Fruit fly (Drosophila melanogaster) whole organism, embryonic: ENCODE data around the gene CG14971.

Experiments used
- B-H1 ChIP-seq: fragments of 200-800 bp; sonication (Bioruptor generic); IDR thresholded peaks from 3 replicates; pipeline ENCODE4 v1.3.6; 2022; ENCODE audit warnings: missing biosample characterization, missing genetic modification characterization
- B-H2 ChIP-seq: fragments of 200-800 bp; sonication (Bioruptor generic); optimal IDR thresholded peaks from 2 replicates; lab custom pipeline; 2018; ENCODE audit warnings: missing biosample characterization, mild to moderate bottlenecking, missing genetic modification characterization
- BtbVII ChIP-seq: fragments of 200-800 bp; sonication (Bioruptor generic); optimal IDR thresholded peaks from 3 replicates; lab custom pipeline; 2017; ENCODE audit warnings: missing biosample characterization, mild to moderate bottlenecking, missing genetic modification characterization
- CG10462 ChIP-seq: fragments of 200-800 bp; sonication (Bioruptor generic); optimal IDR thresholded peaks from 2 replicates; lab custom pipeline; 2016; ENCODE audit warnings: missing biosample characterization, missing genetic modification characterization
- CG11398 ChIP-seq: fragments of 200-800 bp; sonication (Bioruptor generic); optimal IDR thresholded peaks from 2 replicates; lab custom pipeline; 2016; ENCODE audit warnings: missing biosample characterization, missing genetic modification characterization
- CG12071 ChIP-seq: fragments of 200-800 bp; sonication (Bioruptor generic); optimal IDR thresholded peaks from 3 replicates; lab custom pipeline; 2018; ENCODE audit warnings: missing biosample characterization, mild to moderate bottlenecking, missing genetic modification characterization
- CG13296 ChIP-seq: fragments of 200-800 bp; sonication (Bioruptor generic); optimal IDR thresholded peaks from 3 replicates; lab custom pipeline; 2018; ENCODE audit warnings: missing biosample characterization, mild to moderate bottlenecking, missing genetic modification characterization
- CG13424 ChIP-seq: fragments of 200-800 bp; sonication (Bioruptor generic); optimal IDR thresholded peaks from 2 replicates; lab custom pipeline; 2019; ENCODE audit warnings: missing biosample characterization, mild to moderate bottlenecking, missing genetic modification characterization, moderate library complexity
- CG13894 ChIP-seq: fragments of 200-800 bp; sonication (Bioruptor generic); optimal IDR thresholded peaks from 3 replicates; lab custom pipeline; 2018; ENCODE audit warnings: missing biosample characterization, mild to moderate bottlenecking, missing genetic modification characterization, moderate library complexity
- CG1602 ChIP-seq: fragments of 200-800 bp; sonication (Bioruptor generic); optimal IDR thresholded peaks from 3 replicates; lab custom pipeline; 2016; ENCODE audit warnings: missing biosample characterization, missing genetic modification characterization
- CG17568 ChIP-seq: fragments of 200-800 bp; sonication (Bioruptor generic); optimal IDR thresholded peaks from 2 replicates; lab custom pipeline; 2018; ENCODE audit warnings: missing biosample characterization, mild to moderate bottlenecking, missing genetic modification characterization, moderate library complexity
- CG17802 ChIP-seq: fragments of 200-800 bp; sonication (Bioruptor generic); optimal IDR thresholded peaks from 2 replicates; lab custom pipeline; 2018; ENCODE audit warnings: missing biosample characterization, mild to moderate bottlenecking, missing genetic modification characterization, moderate library complexity
- CG18764 ChIP-seq: fragments of 200-800 bp; sonication (Bioruptor generic); optimal IDR thresholded peaks from 3 replicates; lab custom pipeline; 2016; ENCODE audit warnings: missing biosample characterization, missing genetic modification characterization
- CG2120 ChIP-seq: fragments of 200-800 bp; sonication (Bioruptor generic); optimal IDR thresholded peaks from 3 replicates; lab custom pipeline; 2016; ENCODE audit warnings: missing biosample characterization, missing genetic modification characterization
- CG2889 ChIP-seq: fragments of 200-800 bp; sonication (Bioruptor generic); IDR thresholded peaks from 3 replicates; pipeline ENCODE4 v1.3.6; 2022; ENCODE audit warnings: missing biosample characterization, missing genetic modification characterization
- CG4360 ChIP-seq: fragments of 200-800 bp; sonication (Bioruptor generic); IDR thresholded peaks from 2 replicates; pipeline ENCODE4 v1.3.6; 2022; ENCODE audit warnings: missing biosample characterization, missing genetic modification characterization
- CG4404 ChIP-seq: fragments of 200-800 bp; sonication (Bioruptor generic); IDR thresholded peaks from 2 replicates; pipeline ENCODE4 v1.3.6; 2022; ENCODE audit warnings: missing biosample characterization, missing genetic modification characterization
- CG4424 ChIP-seq: fragments of 200-800 bp; sonication (Bioruptor generic); optimal IDR thresholded peaks from 3 replicates; lab custom pipeline; 2016; ENCODE audit warnings: missing biosample characterization, missing genetic modification characterization
- CG4707 ChIP-seq: fragments of 200-800 bp; sonication (Bioruptor generic); optimal IDR thresholded peaks from 2 replicates; lab custom pipeline; 2018; ENCODE audit warnings: missing biosample characterization, mild to moderate bottlenecking, missing genetic modification characterization, moderate library complexity
- CG5180 ChIP-seq: fragments of 200-800 bp; sonication (Bioruptor generic); optimal IDR thresholded peaks from 3 replicates; lab custom pipeline; 2017; ENCODE audit warnings: missing biosample characterization, missing genetic modification characterization, mild to moderate bottlenecking, moderate library complexity, missing genetic modification reagents
- CG7786 ChIP-seq: fragments of 200-800 bp; sonication (Bioruptor generic); optimal IDR thresholded peaks from 2 replicates; lab custom pipeline; 2016; ENCODE audit warnings: missing biosample characterization, missing genetic modification characterization
- CG8089 ChIP-seq: fragments of 200-800 bp; sonication (Bioruptor generic); optimal IDR thresholded peaks from 3 replicates; lab custom pipeline; 2016; ENCODE audit warnings: missing biosample characterization, missing genetic modification characterization
- CG8924 ChIP-seq: fragments of 200-800 bp; optimal IDR thresholded peaks from 3 replicates; lab custom pipeline; 2019; ENCODE audit warnings: missing biosample characterization, mild to moderate bottlenecking, missing genetic modification characterization, moderate library complexity
- CG8944 ChIP-seq: fragments of 200-800 bp; sonication (Bioruptor generic); optimal IDR thresholded peaks from 3 replicates; lab custom pipeline; 2016; ENCODE audit warnings: missing biosample characterization, missing genetic modification characterization
- CG9932 ChIP-seq: fragments of 200-800 bp; sonication (Bioruptor generic); IDR thresholded peaks from 2 replicates; pipeline ENCODE4 v1.3.6; 2022; ENCODE audit warnings: missing biosample characterization, missing genetic modification characterization
- Dbx ChIP-seq: fragments of 200-800 bp; sonication (Bioruptor generic); IDR thresholded peaks from 3 replicates; pipeline ENCODE4 v1.3.6; 2022; ENCODE audit warnings: missing biosample characterization, missing genetic modification characterization
- GATAe ChIP-seq: fragments of 200-800 bp; sonication (Bioruptor generic); conservative IDR thresholded peaks from 2 replicates; pipeline ENCODE4 v1.3.6; 2022; ENCODE audit warnings: missing biosample characterization, missing genetic modification characterization
- H2.0 ChIP-seq: fragments of 200-800 bp; sonication (Bioruptor generic); IDR thresholded peaks from 2 replicates; pipeline ENCODE4 v1.3.6; 2022; ENCODE audit warnings: missing biosample characterization, missing genetic modification characterization
- Hr3 ChIP-seq: fragments of 200-800 bp; sonication (Bioruptor generic); optimal IDR thresholded peaks from 3 replicates; lab custom pipeline; 2016; ENCODE audit warnings: missing biosample characterization, missing genetic modification characterization
- Mes4 ChIP-seq: fragments of 200-800 bp; sonication (Bioruptor generic); optimal IDR thresholded peaks from 2 replicates; lab custom pipeline; 2016; ENCODE audit warnings: missing biosample characterization, missing genetic modification characterization
- Pdp1 ChIP-seq, 2 experiments: fragments of 200-800 bp; sonication (Bioruptor generic); optimal IDR thresholded peaks; 3 replicates each; lab custom pipeline; 2016; ENCODE audit warnings: missing biosample characterization in 2 of 2, missing genetic modification characterization in 2 of 2, mild to moderate bottlenecking in 1 of 2, moderate library complexity in 1 of 2
- Sox100B ChIP-seq: fragments of 200-800 bp; sonication (Bioruptor generic); optimal IDR thresholded peaks from 3 replicates; lab custom pipeline; 2018; ENCODE audit warnings: missing biosample characterization, mild to moderate bottlenecking, missing genetic modification characterization
- Sry-β ChIP-seq: fragments of 200-800 bp; sonication (Bioruptor generic); optimal IDR thresholded peaks from 2 replicates; lab custom pipeline; 2018; ENCODE audit warnings: missing biosample characterization, mild to moderate bottlenecking, missing genetic modification characterization, moderate library complexity
- cwo ChIP-seq: fragments of 200-800 bp; sonication (Bioruptor generic); optimal IDR thresholded peaks from 3 replicates; lab custom pipeline; 2017; ENCODE audit warnings: missing biosample characterization, missing genetic modification characterization, mild to moderate bottlenecking, moderate library complexity, missing genetic modification reagents
- danr ChIP-seq: fragments of 200-800 bp; sonication (Bioruptor generic); IDR thresholded peaks from 2 replicates; pipeline ENCODE4 v1.3.6; 2022; ENCODE audit warnings: missing biosample characterization, missing genetic modification characterization
- fd64A ChIP-seq: fragments of 200-800 bp; sonication (Bioruptor generic); optimal IDR thresholded peaks from 3 replicates; lab custom pipeline; 2018; ENCODE audit warnings: missing biosample characterization, mild to moderate bottlenecking, missing genetic modification characterization
- hbn ChIP-seq: fragments of 200-800 bp; sonication (Bioruptor generic); IDR thresholded peaks from 2 replicates; pipeline ENCODE4 v1.3.6; 2022; ENCODE audit warnings: missing biosample characterization, missing genetic modification characterization; ENCODE audit not compliant: partially characterized antibody
- hkb ChIP-seq, 2 experiments: fragments of 200-800 bp in 1 of 2; fragments of >200 bp in 1 of 2; sonication (Bioruptor generic) in 1 of 2; IDR thresholded peaks in 1 of 2; optimal IDR thresholded peaks in 1 of 2; 2 replicates each; pipeline versions ENCODE4 v1.3.6 to Lab custom; 2017 to 2022; ENCODE audit warnings: missing biosample characterization in 1 of 2, missing genetic modification characterization in 1 of 2
- hth ChIP-seq: fragments of >200 bp; optimal IDR thresholded peaks from 2 replicates; lab custom pipeline; 2017; ENCODE audit warnings: inconsistent platforms
- insv ChIP-seq, 2 experiments: fragments of 200-800 bp; sonication (Bioruptor generic); optimal IDR thresholded peaks; 3 replicates each; lab custom pipeline; 2016 to 2018; ENCODE audit warnings: missing biosample characterization in 2 of 2, missing genetic modification characterization in 2 of 2
- kay ChIP-seq: fragments of 200-800 bp; sonication (Bioruptor generic); optimal IDR thresholded peaks from 2 replicates; lab custom pipeline; 2016; ENCODE audit warnings: missing biosample characterization, missing genetic modification characterization
- mirr ChIP-seq: fragments of 200-800 bp; sonication (Bioruptor generic); optimal IDR thresholded peaks from 3 replicates; lab custom pipeline; 2018; ENCODE audit warnings: missing biosample characterization, mild to moderate bottlenecking, missing genetic modification characterization
- otp ChIP-seq: fragments of 200-800 bp; sonication (Bioruptor generic); IDR thresholded peaks from 3 replicates; pipeline ENCODE4, ENCODE4 v1.3.6; 2022; ENCODE audit warnings: missing biosample characterization, missing genetic modification characterization
- pho ChIP-seq: fragments of 200-800 bp; sonication (Bioruptor generic); optimal IDR thresholded peaks from 2 replicates; lab custom pipeline; 2016; ENCODE audit warnings: missing biosample characterization, missing genetic modification characterization
- rib ChIP-seq: fragments of 200-800 bp; sonication (Bioruptor generic); IDR thresholded peaks from 2 replicates; pipeline ENCODE4 v1.3.6; 2022; ENCODE audit warnings: missing biosample characterization, missing genetic modification characterization
- sna ChIP-seq: fragments of 200-800 bp; sonication (Bioruptor generic); IDR thresholded peaks from 2 replicates; pipeline ENCODE4 v1.3.6; 2022; ENCODE audit warnings: missing biosample characterization, missing genetic modification characterization; ENCODE audit not compliant: partially characterized antibody
- toy ChIP-seq: fragments of 200-800 bp; sonication (Bioruptor generic); IDR thresholded peaks from 2 replicates; pipeline ENCODE4 v1.3.6; 2022; ENCODE audit warnings: missing biosample characterization, missing genetic modification characterization
- ttk ChIP-seq: fragments of 200-800 bp; sonication (Bioruptor generic); IDR thresholded peaks from 2 replicates; pipeline ENCODE4 v2.1.2; 2022; ENCODE audit warnings: missing biosample characterization, missing genetic modification characterization
- z ChIP-seq: fragments of 200-800 bp; sonication (Bioruptor generic); IDR thresholded peaks from 3 replicates; pipeline ENCODE4 v1.3.6; 2022; ENCODE audit warnings: missing biosample characterization, missing genetic modification characterization
- zfh1 ChIP-seq: fragments of 200-800 bp; sonication (Bioruptor generic); IDR thresholded peaks from 3 replicates; pipeline ENCODE4 v1.3.6; 2022; ENCODE audit warnings: missing biosample characterization, missing genetic modification characterization

Gene CG14971

DNA sequence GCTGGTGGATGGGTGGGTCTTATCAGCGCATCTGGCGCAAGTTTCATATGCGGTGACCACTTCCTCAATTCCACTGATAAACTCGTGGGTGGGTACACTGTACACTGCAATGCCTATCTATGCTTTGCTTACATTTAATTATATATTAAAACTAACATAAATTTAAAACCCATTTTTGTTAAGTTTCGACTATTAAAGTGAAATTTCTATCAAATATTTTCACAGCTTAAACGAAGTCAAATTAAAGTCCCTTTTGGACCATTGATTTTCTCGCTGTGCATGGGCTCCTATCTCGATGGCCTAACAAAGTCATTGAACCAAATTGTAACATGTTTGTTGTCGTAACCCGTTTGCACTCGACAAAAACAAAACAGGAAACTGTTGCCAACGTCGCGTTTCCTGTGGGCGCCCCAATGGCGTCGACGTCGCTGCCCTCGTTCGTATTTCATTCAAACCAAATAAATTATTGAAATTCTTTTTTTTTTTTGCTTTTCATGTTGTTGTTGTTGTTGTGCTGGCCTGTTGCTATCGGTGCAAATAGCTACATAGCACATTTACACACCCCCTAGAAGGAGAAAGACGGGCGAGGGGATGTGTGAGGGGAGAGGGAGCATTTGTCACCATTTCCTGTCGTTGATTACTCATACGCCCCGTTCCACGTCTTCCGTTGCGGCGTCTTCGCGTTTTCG, 38.3 kb downstream of the CG14971 start (continued):
- TF ChIP-seq pho, result peak; percentile 60
- TF ChIP-seq B-H1 (GFP tag; lab: Robert Waterston, UW), result peak; percentile 78
- peak; percentile 75 for TF ChIP-seq CG9932 (GFP tag; lab: Robert Waterston, UW)
- peak; percentile 52 for TF ChIP-seq CG18764
- TF ChIP-seq CG2120 (GFP tag; lab: Kevin White, UChicago), result peak; percentile 89
- TF ChIP-seq Dbx, result peak; percentile 84
- TF ChIP-seq H2.0, result peak; percentile 86
- no peak for TF ChIP-seq CG11398 (GFP tag; lab: Kevin White, UChicago)
- no peak for TF ChIP-seq z (GFP tag; lab: Robert Waterston, UW)
- peak; percentile 16 for TF ChIP-seq CG17802 (tag; lab: Kevin White, UChicago)
- peak; percentile 78 for TF ChIP-seq ttk (GFP tag; lab: Robert Waterston, UW)
- no peak for TF ChIP-seq CG8944 (GFP tag; lab: Kevin White, UChicago)
- peak; percentile 10 to 68 for TF ChIP-seq Pdp1 (GFP tag; optimal IDR thresholded peaks at IDR 0.05; lab: Kevin White, UChicago)
- peak; percentile 76 for TF ChIP-seq CG5180 (GFP tag; lab: Kevin White, UChicago)
- peak; percentile 70 for TF ChIP-seq CG12071 (GFP tag; lab: Kevin White, UChicago)
- TF ChIP-seq hkb (optimal IDR thresholded peaks at IDR 0.05; lab: Kevin White, UChicago), result no peak
- TF ChIP-seq hkb (GFP tag; IDR thresholded peaks at IDR 0.05; lab: Robert Waterston, UW), result peak; percentile 92
- peak; percentile 84 for TF ChIP-seq zfh1 (GFP tag; lab: Robert Waterston, UW)
- peak; percentile 29 for TF ChIP-seq Mes4 (GFP tag; lab: Kevin White, UChicago)
- TF ChIP-seq sna (GFP tag; lab: Robert Waterston, UW), result no peak
- peak; percentile 27 for TF ChIP-seq fd64A (GFP tag; lab: Kevin White, UChicago)
- peak; percentile 24 for TF ChIP-seq CG7786 (GFP tag; lab: Kevin White, UChicago)
- peak; percentile 55 for TF ChIP-seq CG13894 (tag; lab: Kevin White, UChicago)
- no peak for TF ChIP-seq hbn (GFP tag; lab: Robert Waterston, UW)
- TF ChIP-seq CG4404 (GFP tag; lab: Robert Waterston, UW), result peak; percentile 57
- TF ChIP-seq CG13296 (GFP tag; lab: Kevin White, UChicago), result peak; percentile 82
- TF ChIP-seq cwo (GFP tag; lab: Kevin White, UChicago), result peak; percentile 83
- TF ChIP-seq Hr3, result peak; percentile 83
- peak; percentile 74 for TF ChIP-seq Sox100B (GFP tag; lab: Kevin White, UChicago)
- peak; percentile 84 for TF ChIP-seq otp (GFP tag; lab: Robert Waterston, UW)
- TF ChIP-seq hth (lab: Kevin White, UChicago), result no peak
- peak; percentile 62 for TF ChIP-seq rib
- peak; percentile 89 for TF ChIP-seq CG8924 (tag; lab: Kevin White, UChicago)
- no peak for TF ChIP-seq insv (GFP tag; optimal IDR thresholded peaks at IDR 0.05; lab: Kevin White, UChicago)
- TF ChIP-seq mirr (GFP tag; lab: Kevin White, UChicago), result peak; percentile 48
- peak; percentile 68; the same call in 1 of the 2 replicates for TF ChIP-seq danr (GFP tag; lab: Robert Waterston, UW)
- TF ChIP-seq CG10462 (GFP tag; lab: Kevin White, UChicago), result no peak
- TF ChIP-seq kay, result peak; percentile 58
- TF ChIP-seq CG17568, result peak; percentile 75
- TF ChIP-seq CG1602 (GFP tag; lab: Kevin White, UChicago), result peak; percentile 68
- TF ChIP-seq toy (GFP tag; lab: Robert Waterston, UW), result peak; percentile 73
- peak; percentile 85 for TF ChIP-seq CG2889
- TF ChIP-seq Sry-β (GFP tag; lab: Kevin White, UChicago), result no peak
- peak; percentile 93 for TF ChIP-seq GATAe (GFP tag; lab: Robert Waterston, UW)
- TF ChIP-seq CG8089, result peak; percentile 36
- TF ChIP-seq CG4707 (GFP tag; lab: Kevin White, UChicago), result peak; percentile 20
- TF ChIP-seq CG4360, result peak; percentile 39; the same call in 1 of the 2 replicates
- TF ChIP-seq CG4424 (GFP tag; lab: Kevin White, UChicago), result peak; percentile 70
- TF ChIP-seq CG13424 (tag; lab: Kevin White, UChicago), result peak; percentile 89
- TF ChIP-seq BtbVII (GFP tag; lab: Kevin White, UChicago), result peak; percentile 85
- TF ChIP-seq B-H2 (GFP tag; lab: Kevin White, UChicago), result peak; percentile 44
